Worm (Caenorhabditis elegans): ENCODE data around the gene hog-1.

ce11 chrX:5816346-5816745 lies 37.7 kb downstream of the hog-1 start:
- TF ChIP-seq elt-4 (tag; optimal IDR thresholded peaks at IDR 0.05): no peak
- TF ChIP-seq dmd-4 (tag; optimal IDR thresholded peaks at IDR 0.05; ENCODE audit: borderline replicate concordance): peak; percentile 23
- no peak for TF ChIP-seq tbx-7 (tag; optimal IDR thresholded peaks at IDR 0.05)
